Fruit fly (Drosophila melanogaster): ENCODE data around the gene CG44476.

- TF ChIP-seq CG8478 (optimal IDR thresholded peaks at IDR 0.05) (no peak), pan (optimal IDR thresholded peaks at IDR 0.05) (no peak), psq (optimal IDR thresholded peaks at IDR 0.05) (no peak), Dll (optimal IDR thresholded peaks at IDR 0.05) (no peak), EcR (GFP tag; optimal IDR thresholded peaks at IDR 0.05) (no peak)
These were observed 21.3 kb downstream of the CG44476 start for dm6 chr2L:18091705-18092104.

Measured in whole organism.